Worm (Caenorhabditis elegans) whole organism, mixed stage, embryonic: ENCODE measurements around the gene nlp-26.

Source experiments
- M03D4.4 ChIP-seq: sonication (generic microtip); optimal IDR thresholded peaks from 2 replicates; lab custom pipeline; 2017; ENCODE audit warnings: mild to moderate bottlenecking, missing genetic modification characterization, missing compliant biosample characterization
- bed-3 ChIP-seq: fragments of 200-800 bp; sonication (Bioruptor generic); optimal IDR thresholded peaks from 3 replicates; lab custom pipeline; 2018; ENCODE audit warnings: mild to moderate bottlenecking, missing genetic modification characterization, moderate library complexity, missing compliant biosample characterization
- elt-1 ChIP-seq: sonication (generic microtip); optimal IDR thresholded peaks from 2 replicates; lab custom pipeline; 2017; ENCODE audit warnings: missing genetic modification characterization, mild to moderate bottlenecking, missing compliant biosample characterization, antibody characterized with exemption, moderate library complexity, borderline replicate concordance; ENCODE audit not compliant: insufficient read depth
- ham-2 ChIP-seq: fragments of 200-800 bp; sonication (Bioruptor generic); optimal IDR thresholded peaks from 2 replicates; lab custom pipeline; 2018; ENCODE audit warnings: mild to moderate bottlenecking, missing genetic modification characterization, missing compliant biosample characterization
- lin-32 ChIP-seq: fragments of 200-800 bp; sonication (Bioruptor generic); optimal IDR thresholded peaks from 2 replicates; lab custom pipeline; 2018; ENCODE audit warnings: mild to moderate bottlenecking, missing genetic modification characterization, missing compliant biosample characterization
- lsy-2 ChIP-seq: fragments of 150-350 bp; optimal IDR thresholded peaks from 2 replicates; lab custom pipeline; 2014; ENCODE audit warnings: missing biosample characterization, missing genetic modification characterization
- mab-5 ChIP-seq: fragments of 150-350 bp; optimal IDR thresholded peaks from 2 replicates; lab custom pipeline; 2014; ENCODE audit warnings: missing biosample characterization, missing genetic modification characterization
- nhr-12 ChIP-seq: fragments of 150-350 bp; optimal IDR thresholded peaks from 2 replicates; lab custom pipeline; 2014; ENCODE audit warnings: missing biosample characterization, missing genetic modification characterization
- nhr-237 ChIP-seq: fragments of 150-350 bp; optimal IDR thresholded peaks from 2 replicates; lab custom pipeline; 2014; ENCODE audit warnings: missing biosample characterization, missing genetic modification characterization
- unc-39 ChIP-seq: fragments of 150-350 bp; optimal IDR thresholded peaks from 2 replicates; lab custom pipeline; 2014; ENCODE audit warnings: missing biosample characterization, missing genetic modification characterization
- unc-62 ChIP-seq: fragments of 150-350 bp; optimal IDR thresholded peaks from 2 replicates; lab custom pipeline; 2014; ENCODE audit warnings: missing biosample characterization, missing genetic modification reagents, missing genetic modification characterization

ce11 chrV:19632546-19632945, 19.3 kb downstream of the nlp-26 start, which contains the start of gene Y43F8C.5:
- no peak for TF ChIP-seq unc-39
- no peak for TF ChIP-seq lin-32
- no peak for TF ChIP-seq mab-5
- TF ChIP-seq ham-2, result no peak
- TF ChIP-seq bed-3, result no peak
- TF ChIP-seq M03D4.4, result no peak
- TF ChIP-seq lsy-2 (tag; lab: Kevin White, UChicago), result no peak
- no peak for TF ChIP-seq unc-62
- TF ChIP-seq elt-1, result no peak
- TF ChIP-seq nhr-12 (tag; lab: Kevin White, UChicago), result no peak
- no peak for TF ChIP-seq nhr-237 (tag; lab: Kevin White, UChicago)
